Worm (Caenorhabditis elegans): ENCODE results near the gene fbxc-26.

The fbxc-26 gene

DNA sequence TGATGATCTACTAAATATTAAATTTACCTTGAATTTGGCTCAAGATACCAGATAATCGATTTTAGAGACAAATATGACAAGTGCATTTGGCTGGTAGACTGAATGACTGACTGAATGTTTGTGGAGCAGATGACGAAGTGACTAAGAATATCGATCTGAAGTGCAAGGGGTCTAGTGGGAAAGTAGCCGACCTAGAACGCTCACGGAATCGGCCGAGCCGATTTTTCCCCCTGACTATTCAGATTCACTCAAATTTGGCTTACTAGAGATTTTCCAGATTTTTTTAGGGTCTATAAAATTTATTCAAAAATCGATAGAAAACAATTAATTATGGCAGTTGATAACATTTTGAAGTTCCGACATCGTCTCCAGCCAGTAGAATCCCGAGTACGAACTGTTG lies at the start of gene fbxc-26:
fbxc-26 (minus strand) TSS at position 101 of the 400 bp plus-strand sequence.
- no peak for TF ChIP-seq tbx-37 (GFP tag; conservative IDR thresholded peaks at IDR 0.05)
- no peak for TF ChIP-seq sea-1 (GFP tag; conservative IDR thresholded peaks at IDR 0.05)
- no peak for TF ChIP-seq ama-1 (optimal IDR thresholded peaks at IDR 0.05)
- TF ChIP-seq ceh-13 (GFP tag; optimal IDR thresholded peaks at IDR 0.05), result no peak
- no peak for TF ChIP-seq aly-1 (tag; optimal IDR thresholded peaks at IDR 0.05)
- no peak for TF ChIP-seq hmg-4 (GFP tag; optimal IDR thresholded peaks at IDR 0.05)
- no peak for TF ChIP-seq F13C5.2 (tag; optimal IDR thresholded peaks at IDR 0.05)

DNA sequence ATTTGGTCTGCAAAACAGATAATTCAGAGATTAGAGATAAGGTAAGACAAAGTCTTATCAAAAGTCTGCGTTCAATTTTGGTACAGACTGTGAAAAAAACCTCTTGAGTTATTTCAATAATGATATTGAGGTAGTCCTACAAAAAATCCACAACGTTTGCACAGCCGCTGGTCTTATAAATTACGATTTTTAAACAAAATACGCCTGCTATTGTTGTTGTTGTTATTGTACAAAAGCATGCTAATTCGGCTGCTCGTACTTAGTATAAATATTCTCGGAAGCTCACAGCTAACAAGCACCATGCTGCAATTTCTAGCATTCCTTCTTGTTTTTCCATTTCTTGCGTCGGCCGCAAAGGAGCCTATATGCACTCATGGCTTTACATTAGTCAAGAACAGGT lies 49.8 kb upstream of the fbxc-26 start, which contains the start of gene clec-19:
clec-19 (plus strand) TSS at position 301 of the 400 bp plus-strand sequence.
- no peak for TF ChIP-seq tra-4 (tag; optimal IDR thresholded peaks at IDR 0.05)
- no peak for TF ChIP-seq hmbx-1 (tag; optimal IDR thresholded peaks at IDR 0.05)
- TF ChIP-seq ama-1 (optimal IDR thresholded peaks at IDR 0.05), result no peak
- no peak for TF ChIP-seq scrt-1 (GFP tag; IDR thresholded peaks at IDR 0.05)
- no peak for TF ChIP-seq aly-1 (tag; optimal IDR thresholded peaks at IDR 0.05)
- TF ChIP-seq B0310.2 (tag; optimal IDR thresholded peaks at IDR 0.05), result no peak
- no peak for TF ChIP-seq pes-1 (GFP tag; IDR thresholded peaks at IDR 0.05)
- TF ChIP-seq ceh-13 (GFP tag; optimal IDR thresholded peaks at IDR 0.05), result no peak
- no peak for TF ChIP-seq hnd-1 (tag; optimal IDR thresholded peaks at IDR 0.05)
- no peak for TF ChIP-seq tbx-37 (GFP tag; conservative IDR thresholded peaks at IDR 0.05)
- TF ChIP-seq ets-7 (tag; optimal IDR thresholded peaks at IDR 0.05), result no peak
- no peak for TF ChIP-seq F13C5.2 (tag; optimal IDR thresholded peaks at IDR 0.05)
- TF ChIP-seq flt-1 (GFP tag; IDR thresholded peaks at IDR 0.05), result no peak
- TF ChIP-seq ceh-36 (tag; optimal IDR thresholded peaks at IDR 0.05), result no peak
- TF ChIP-seq tbx-11 (GFP tag; IDR thresholded peaks at IDR 0.05), result no peak
- TF ChIP-seq sea-1 (GFP tag; conservative IDR thresholded peaks at IDR 0.05), result no peak
- no peak for TF ChIP-seq hmg-4 (GFP tag; optimal IDR thresholded peaks at IDR 0.05)

DNA sequence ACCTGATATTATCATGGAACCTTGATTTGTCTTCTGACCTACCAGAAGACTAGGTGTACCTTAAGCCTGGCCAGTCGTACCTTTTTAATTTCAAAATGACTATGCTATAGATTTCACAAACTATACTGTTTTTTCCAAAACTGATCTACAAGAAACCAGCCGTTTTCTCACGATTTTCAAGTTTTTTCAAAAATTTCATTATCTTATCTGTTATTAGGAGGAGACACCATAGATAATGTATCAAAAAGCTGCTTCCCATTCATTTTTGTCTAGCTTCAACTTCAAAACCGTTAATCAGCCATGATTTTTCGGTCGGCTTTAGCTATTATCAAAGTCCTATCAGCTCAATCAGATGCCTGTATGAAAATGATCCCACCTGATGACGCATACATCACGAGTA lies 48.1 kb upstream of the fbxc-26 start, which contains the start of gene F36H5.12:
F36H5.12 (plus strand) TSS at position 301 of the 400 bp plus-strand sequence.
- no peak for TF ChIP-seq B0310.2 (tag; optimal IDR thresholded peaks at IDR 0.05)
- no peak for TF ChIP-seq aly-1 (tag; optimal IDR thresholded peaks at IDR 0.05)
- no peak for TF ChIP-seq ceh-36 (tag; optimal IDR thresholded peaks at IDR 0.05)
- no peak for TF ChIP-seq scrt-1 (GFP tag; IDR thresholded peaks at IDR 0.05)
- TF ChIP-seq tra-4 (tag; optimal IDR thresholded peaks at IDR 0.05), result no peak
- no peak for TF ChIP-seq sea-1 (GFP tag; conservative IDR thresholded peaks at IDR 0.05)
- TF ChIP-seq ama-1 (optimal IDR thresholded peaks at IDR 0.05), result no peak
- TF ChIP-seq ceh-13 (GFP tag; optimal IDR thresholded peaks at IDR 0.05), result no peak
- no peak for TF ChIP-seq pes-1 (GFP tag; IDR thresholded peaks at IDR 0.05)
- no peak for TF ChIP-seq tbx-37 (GFP tag; conservative IDR thresholded peaks at IDR 0.05)
- no peak for TF ChIP-seq hmg-4 (GFP tag; optimal IDR thresholded peaks at IDR 0.05)
- TF ChIP-seq tbx-11 (GFP tag; IDR thresholded peaks at IDR 0.05), result no peak
- no peak for TF ChIP-seq hmbx-1 (tag; optimal IDR thresholded peaks at IDR 0.05)
- no peak for TF ChIP-seq hnd-1 (tag; optimal IDR thresholded peaks at IDR 0.05)
- no peak for TF ChIP-seq ets-7 (tag; optimal IDR thresholded peaks at IDR 0.05)

DNA sequence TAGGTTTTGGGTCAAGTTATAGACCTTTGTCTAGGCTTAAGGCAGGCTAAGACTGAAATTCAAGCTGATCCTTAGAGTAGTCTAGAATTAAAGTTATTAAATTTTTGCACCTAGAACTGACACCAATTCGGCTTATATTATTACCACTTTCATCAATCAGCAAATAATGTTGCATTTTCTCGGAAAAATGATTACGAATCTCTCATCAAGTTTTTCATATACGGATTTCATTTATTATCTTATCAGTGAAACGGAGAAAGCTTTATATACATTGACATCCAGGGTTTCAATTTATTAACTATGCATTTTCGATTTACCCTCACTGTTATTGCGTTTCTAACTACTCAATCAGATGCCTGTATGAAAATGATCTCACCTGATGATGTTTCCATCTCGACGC lies 46.8 kb upstream of the fbxc-26 start, which contains the start of gene K07G6.1:
K07G6.1 (plus strand) TSS at position 301 of the 400 bp plus-strand sequence.
- TF ChIP-seq tbx-37 (GFP tag; conservative IDR thresholded peaks at IDR 0.05), result no peak
- no peak for TF ChIP-seq B0310.2 (tag; optimal IDR thresholded peaks at IDR 0.05)
- TF ChIP-seq tbx-11 (GFP tag; IDR thresholded peaks at IDR 0.05), result no peak
- TF ChIP-seq ets-7 (tag; optimal IDR thresholded peaks at IDR 0.05), result no peak
- no peak for TF ChIP-seq scrt-1 (GFP tag; IDR thresholded peaks at IDR 0.05)
- no peak for TF ChIP-seq hmg-4 (GFP tag; optimal IDR thresholded peaks at IDR 0.05)
- no peak for TF ChIP-seq F13C5.2 (tag; optimal IDR thresholded peaks at IDR 0.05)
- no peak for TF ChIP-seq pes-1 (GFP tag; IDR thresholded peaks at IDR 0.05)
- no peak for TF ChIP-seq aly-1 (tag; optimal IDR thresholded peaks at IDR 0.05)
- TF ChIP-seq hnd-1 (tag; optimal IDR thresholded peaks at IDR 0.05), result no peak
- no peak for TF ChIP-seq ama-1 (optimal IDR thresholded peaks at IDR 0.05)

DNA sequence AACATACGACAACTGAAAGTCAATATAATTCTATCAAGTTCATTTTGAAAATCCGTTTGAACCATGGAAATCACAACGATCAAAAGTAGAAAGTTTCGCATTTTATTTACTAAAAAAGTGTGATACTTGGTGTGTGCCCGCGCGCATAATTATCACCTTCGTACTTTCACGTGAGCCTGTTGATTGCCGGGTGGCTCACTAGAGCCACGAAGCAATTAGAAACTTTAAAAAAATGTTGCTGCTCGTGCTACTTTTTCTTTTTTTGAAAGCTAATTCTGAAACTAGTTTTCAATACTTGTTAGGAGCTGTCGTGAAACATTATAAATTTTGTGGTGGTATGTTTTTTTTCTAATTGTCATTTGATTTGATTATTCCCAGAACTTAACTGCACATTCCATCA lies 44.4 kb upstream of the fbxc-26 start, which contains the start of the genes irld-9 and irld-33:
irld-9 (minus strand) TSS at position 101 of the 400 bp plus-strand sequence.
irld-33 (plus strand) TSS at position 209 of the 400 bp plus-strand sequence.
- TF ChIP-seq ceh-36 (tag; optimal IDR thresholded peaks at IDR 0.05), result no peak
- TF ChIP-seq sea-1 (GFP tag; conservative IDR thresholded peaks at IDR 0.05), result no peak
- TF ChIP-seq tbx-11 (GFP tag; IDR thresholded peaks at IDR 0.05), result no peak

DNA sequence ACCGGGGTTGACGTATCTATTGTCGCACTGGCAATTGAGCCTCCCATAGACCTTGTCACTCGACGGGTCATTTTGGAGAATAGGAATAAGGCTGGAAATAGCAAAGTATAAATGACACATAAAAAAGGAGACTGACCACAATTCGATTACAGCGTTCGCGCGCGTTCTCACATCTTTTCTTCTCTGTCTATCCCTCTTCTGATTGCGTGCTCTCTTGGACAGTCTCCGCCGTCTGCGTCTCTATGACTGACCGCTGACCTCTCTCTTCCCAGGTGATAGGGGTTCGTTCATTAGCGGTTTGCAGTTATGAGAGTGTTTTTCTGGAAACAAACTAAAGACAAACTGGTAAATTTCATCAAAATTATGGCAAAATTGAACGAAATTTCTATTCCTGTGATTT lies 41.9 kb upstream of the fbxc-26 start, which contains the start of gene ceh-83:
ceh-83 (minus strand) TSS at position 181 of the 400 bp plus-strand sequence.
- TF ChIP-seq flt-1 (GFP tag; IDR thresholded peaks at IDR 0.05), result no peak
- TF ChIP-seq ceh-13 (GFP tag; optimal IDR thresholded peaks at IDR 0.05), result no peak
- no peak for TF ChIP-seq aly-1 (tag; optimal IDR thresholded peaks at IDR 0.05)
- TF ChIP-seq hmbx-1 (tag; optimal IDR thresholded peaks at IDR 0.05), result no peak
- TF ChIP-seq hmg-4 (GFP tag; optimal IDR thresholded peaks at IDR 0.05), result no peak
- no peak for TF ChIP-seq ama-1 (optimal IDR thresholded peaks at IDR 0.05)
- TF ChIP-seq tra-4 (tag; optimal IDR thresholded peaks at IDR 0.05), result no peak

DNA sequence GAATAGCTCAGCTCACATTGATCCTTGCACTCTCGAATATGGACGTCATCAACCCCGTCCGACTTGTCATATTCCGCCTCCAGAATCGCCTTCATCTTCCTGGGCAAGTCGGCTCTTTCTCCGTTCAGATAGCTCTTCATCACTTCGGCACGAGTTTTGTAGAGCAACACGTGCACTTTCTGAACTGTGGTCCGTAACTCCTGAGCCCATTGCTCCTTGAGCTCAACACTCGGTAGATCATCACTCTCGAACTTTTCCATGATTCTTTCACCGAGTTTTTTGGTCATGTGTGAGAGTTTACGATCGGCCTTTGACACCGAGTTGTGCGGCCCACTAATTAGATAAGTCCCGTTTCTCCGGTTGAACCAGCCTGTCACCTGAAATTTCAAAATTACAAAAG lies 40.7 kb upstream of the fbxc-26 start:
- TF ChIP-seq pes-1 (GFP tag; IDR thresholded peaks at IDR 0.05) (no peak), F13C5.2 (tag; optimal IDR thresholded peaks at IDR 0.05) (no peak), flt-1 (GFP tag; IDR thresholded peaks at IDR 0.05) (no peak), tbx-37 (GFP tag; conservative IDR thresholded peaks at IDR 0.05) (no peak)

DNA sequence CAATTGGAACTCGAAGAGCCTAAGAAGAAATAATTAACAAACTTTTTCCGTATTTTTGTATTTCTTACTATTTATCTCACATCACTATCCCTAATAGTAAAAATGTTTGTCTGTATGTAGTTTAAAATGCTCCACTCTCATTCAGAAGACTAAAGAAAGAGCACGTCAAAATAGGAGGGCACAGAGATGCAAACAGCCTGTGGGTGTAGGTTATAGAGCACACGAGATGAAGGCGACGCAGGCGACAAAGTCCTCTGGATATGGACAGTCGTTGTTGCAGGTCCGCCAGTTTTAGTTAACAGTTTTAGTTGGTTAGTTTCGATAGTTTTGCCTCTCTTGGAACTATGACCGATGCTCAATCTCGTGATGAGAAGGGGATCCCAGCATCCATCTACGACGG lies 37.5 kb upstream of the fbxc-26 start, which contains the start of gene ceh-82:
ceh-82 (plus strand) TSS at position 301 of the 400 bp plus-strand sequence.
- TF ChIP-seq hmbx-1 (tag; optimal IDR thresholded peaks at IDR 0.05), result no peak
- no peak for TF ChIP-seq ceh-36 (tag; optimal IDR thresholded peaks at IDR 0.05)
- TF ChIP-seq B0310.2 (tag; optimal IDR thresholded peaks at IDR 0.05), result no peak
- no peak for TF ChIP-seq ceh-13 (GFP tag; optimal IDR thresholded peaks at IDR 0.05)
- no peak for TF ChIP-seq scrt-1 (GFP tag; IDR thresholded peaks at IDR 0.05)
- no peak for TF ChIP-seq ama-1 (optimal IDR thresholded peaks at IDR 0.05)
- no peak for TF ChIP-seq pes-1 (GFP tag; IDR thresholded peaks at IDR 0.05)
- TF ChIP-seq tbx-11 (GFP tag; IDR thresholded peaks at IDR 0.05), result no peak
- TF ChIP-seq tbx-37 (GFP tag; conservative IDR thresholded peaks at IDR 0.05), result no peak
- no peak for TF ChIP-seq ets-7 (tag; optimal IDR thresholded peaks at IDR 0.05)
- no peak for TF ChIP-seq aly-1 (tag; optimal IDR thresholded peaks at IDR 0.05)
- TF ChIP-seq hmg-4 (GFP tag; optimal IDR thresholded peaks at IDR 0.05), result no peak
- no peak for TF ChIP-seq sea-1 (GFP tag; conservative IDR thresholded peaks at IDR 0.05)
- no peak for TF ChIP-seq tra-4 (tag; optimal IDR thresholded peaks at IDR 0.05)
- TF ChIP-seq hnd-1 (tag; optimal IDR thresholded peaks at IDR 0.05), result no peak
- TF ChIP-seq F13C5.2 (tag; optimal IDR thresholded peaks at IDR 0.05), result no peak
- no peak for TF ChIP-seq flt-1 (GFP tag; IDR thresholded peaks at IDR 0.05)
